Worm (Caenorhabditis elegans): ENCODE results near the gene T28A11.20.

The T28A11.20 gene

DNA sequence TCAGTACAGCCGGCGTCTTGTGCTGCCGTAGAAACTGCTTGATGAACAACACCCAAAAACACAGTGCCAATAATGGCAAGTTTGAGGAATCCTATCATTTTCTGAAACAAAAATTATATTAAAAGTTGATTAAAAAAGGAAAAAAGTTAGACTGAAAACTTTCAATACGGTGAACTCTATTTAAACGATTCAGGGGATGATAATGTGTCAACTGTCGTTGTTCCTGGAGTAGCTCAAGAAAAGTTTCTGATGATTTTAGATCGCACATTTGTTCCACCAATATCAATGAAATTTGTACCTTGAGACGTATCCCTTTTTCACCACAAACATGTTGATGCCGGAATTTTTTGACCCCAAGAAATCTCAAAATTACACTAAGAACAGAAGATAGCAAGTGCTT is 5.1 kb downstream of the T28A11.20 start, which contains the start of gene T28A11.18:
T28A11.18 (minus strand) TSS at position 101 of the 400 bp plus-strand sequence.
- TF ChIP-seq F13C5.2 (tag; optimal IDR thresholded peaks at IDR 0.05): no peak
- TF ChIP-seq hmg-4 (GFP tag; optimal IDR thresholded peaks at IDR 0.05): no peak
- no peak for TF ChIP-seq hmbx-1 (tag; optimal IDR thresholded peaks at IDR 0.05)

- TF ChIP-seq hnd-1 (tag; optimal IDR thresholded peaks at IDR 0.05) (no peak), scrt-1 (GFP tag; IDR thresholded peaks at IDR 0.05) (no peak), hmg-4 (GFP tag; optimal IDR thresholded peaks at IDR 0.05) (no peak), tbx-11 (GFP tag; IDR thresholded peaks at IDR 0.05) (no peak), ceh-13 (GFP tag; optimal IDR thresholded peaks at IDR 0.05) (no peak), hmbx-1 (tag; optimal IDR thresholded peaks at IDR 0.05) (no peak), ets-7 (tag; optimal IDR thresholded peaks at IDR 0.05) (no peak)
Measured at ce11 chrV:3266189-3266588, 6.9 kb downstream of the T28A11.20 start, which contains the start of gene T28A11.17. T28A11.17 (minus strand) TSS chrV:3266289.

ce11 chrV:3260075-3260474 is 13.0 kb downstream of the T28A11.20 start, which contains the start of gene srbc-5:
srbc-5 (plus strand) TSS chrV:3260375.
- TF ChIP-seq scrt-1 (GFP tag; IDR thresholded peaks at IDR 0.05) (no peak), B0310.2 (tag; optimal IDR thresholded peaks at IDR 0.05) (no peak), tbx-37 (GFP tag; conservative IDR thresholded peaks at IDR 0.05) (no peak), hmg-4 (GFP tag; optimal IDR thresholded peaks at IDR 0.05) (no peak), ama-1 (optimal IDR thresholded peaks at IDR 0.05) (no peak), aly-1 (tag; optimal IDR thresholded peaks at IDR 0.05) (no peak), tbx-11 (GFP tag; IDR thresholded peaks at IDR 0.05) (no peak), ceh-13 (GFP tag; optimal IDR thresholded peaks at IDR 0.05) (no peak), flt-1 (GFP tag; IDR thresholded peaks at IDR 0.05) (no peak), F13C5.2 (tag; optimal IDR thresholded peaks at IDR 0.05) (no peak), hnd-1 (tag; optimal IDR thresholded peaks at IDR 0.05) (no peak), ets-7 (tag; optimal IDR thresholded peaks at IDR 0.05) (no peak), tra-4 (tag; optimal IDR thresholded peaks at IDR 0.05) (no peak)

ce11 chrV:3259168-3259622 is 13.9 kb downstream of the T28A11.20 start, which contains the start of gene T28A11.16:
T28A11.16 (minus strand) TSS chrV:3259218.
- TF ChIP-seq tbx-11 (GFP tag; IDR thresholded peaks at IDR 0.05) (no peak), tra-4 (tag; optimal IDR thresholded peaks at IDR 0.05) (no peak), flt-1 (GFP tag; IDR thresholded peaks at IDR 0.05) (no peak), hmbx-1 (tag; optimal IDR thresholded peaks at IDR 0.05) (no peak), F13C5.2 (tag; optimal IDR thresholded peaks at IDR 0.05) (no peak), hmg-4 (GFP tag; optimal IDR thresholded peaks at IDR 0.05) (no peak), scrt-1 (GFP tag; IDR thresholded peaks at IDR 0.05) (no peak), aly-1 (tag; optimal IDR thresholded peaks at IDR 0.05) (no peak), ama-1 (optimal IDR thresholded peaks at IDR 0.05) (no peak), pes-1 (GFP tag; IDR thresholded peaks at IDR 0.05) (no peak), ceh-13 (GFP tag; optimal IDR thresholded peaks at IDR 0.05) (no peak), ceh-36 (tag; optimal IDR thresholded peaks at IDR 0.05) (no peak), B0310.2 (tag; optimal IDR thresholded peaks at IDR 0.05) (no peak), sea-1 (GFP tag; conservative IDR thresholded peaks at IDR 0.05) (no peak), hnd-1 (tag; optimal IDR thresholded peaks at IDR 0.05) (no peak)

ce11 chrV:3257277-3257676 is 15.8 kb downstream of the T28A11.20 start, which contains the start of gene T28A11.22:
T28A11.22 (plus strand) TSS chrV:3257577.
- no peak for TF ChIP-seq tbx-37 (GFP tag; conservative IDR thresholded peaks at IDR 0.05)
- no peak for TF ChIP-seq ets-7 (tag; optimal IDR thresholded peaks at IDR 0.05)
- TF ChIP-seq ceh-36 (tag; optimal IDR thresholded peaks at IDR 0.05): no peak
- TF ChIP-seq hmg-4 (GFP tag; optimal IDR thresholded peaks at IDR 0.05): no peak
- no peak for TF ChIP-seq tra-4 (tag; optimal IDR thresholded peaks at IDR 0.05)
- no peak for TF ChIP-seq ceh-13 (GFP tag; optimal IDR thresholded peaks at IDR 0.05)
- no peak for TF ChIP-seq F13C5.2 (tag; optimal IDR thresholded peaks at IDR 0.05)
- TF ChIP-seq aly-1 (tag; optimal IDR thresholded peaks at IDR 0.05): no peak
- TF ChIP-seq pes-1 (GFP tag; IDR thresholded peaks at IDR 0.05): no peak
- TF ChIP-seq tbx-11 (GFP tag; IDR thresholded peaks at IDR 0.05): no peak
- TF ChIP-seq flt-1 (GFP tag; IDR thresholded peaks at IDR 0.05): no peak
- TF ChIP-seq scrt-1 (GFP tag; IDR thresholded peaks at IDR 0.05): no peak
- TF ChIP-seq sea-1 (GFP tag; conservative IDR thresholded peaks at IDR 0.05): no peak
- TF ChIP-seq B0310.2 (tag; optimal IDR thresholded peaks at IDR 0.05): no peak
- no peak for TF ChIP-seq ama-1 (optimal IDR thresholded peaks at IDR 0.05)
- no peak for TF ChIP-seq hnd-1 (tag; optimal IDR thresholded peaks at IDR 0.05)
- TF ChIP-seq hmbx-1 (tag; optimal IDR thresholded peaks at IDR 0.05): no peak

- TF ChIP-seq ets-7 (tag; optimal IDR thresholded peaks at IDR 0.05) (no peak), aly-1 (tag; optimal IDR thresholded peaks at IDR 0.05) (no peak), tbx-37 (GFP tag; conservative IDR thresholded peaks at IDR 0.05) (no peak), hnd-1 (tag; optimal IDR thresholded peaks at IDR 0.05) (no peak), flt-1 (GFP tag; IDR thresholded peaks at IDR 0.05) (no peak), hmg-4 (GFP tag; optimal IDR thresholded peaks at IDR 0.05) (no peak), sea-1 (GFP tag; conservative IDR thresholded peaks at IDR 0.05) (no peak), scrt-1 (GFP tag; IDR thresholded peaks at IDR 0.05) (no peak), tbx-11 (GFP tag; IDR thresholded peaks at IDR 0.05) (no peak)
Measured at ce11 chrV:3256809-3257208, 16.2 kb downstream of the T28A11.20 start.

ce11 chrV:3256051-3256450 is 17.0 kb downstream of the T28A11.20 start, which contains the start of gene srt-63:
srt-63 (minus strand) TSS chrV:3256151.
- no peak for TF ChIP-seq tra-4 (tag; optimal IDR thresholded peaks at IDR 0.05)
- no peak for TF ChIP-seq tbx-11 (GFP tag; IDR thresholded peaks at IDR 0.05)
- TF ChIP-seq F13C5.2 (tag; optimal IDR thresholded peaks at IDR 0.05): no peak
- TF ChIP-seq scrt-1 (GFP tag; IDR thresholded peaks at IDR 0.05): no peak
- TF ChIP-seq sea-1 (GFP tag; conservative IDR thresholded peaks at IDR 0.05): no peak
- no peak for TF ChIP-seq flt-1 (GFP tag; IDR thresholded peaks at IDR 0.05)
- no peak for TF ChIP-seq tbx-37 (GFP tag; conservative IDR thresholded peaks at IDR 0.05)
- TF ChIP-seq hmg-4 (GFP tag; optimal IDR thresholded peaks at IDR 0.05): no peak
- TF ChIP-seq ets-7 (tag; optimal IDR thresholded peaks at IDR 0.05): no peak
- TF ChIP-seq aly-1 (tag; optimal IDR thresholded peaks at IDR 0.05): no peak
- no peak for TF ChIP-seq hnd-1 (tag; optimal IDR thresholded peaks at IDR 0.05)
- no peak for TF ChIP-seq B0310.2 (tag; optimal IDR thresholded peaks at IDR 0.05)
- no peak for TF ChIP-seq pes-1 (GFP tag; IDR thresholded peaks at IDR 0.05)
- no peak for TF ChIP-seq ama-1 (optimal IDR thresholded peaks at IDR 0.05)
- no peak for TF ChIP-seq ceh-36 (tag; optimal IDR thresholded peaks at IDR 0.05)
- TF ChIP-seq ceh-13 (GFP tag; optimal IDR thresholded peaks at IDR 0.05): no peak
- no peak for TF ChIP-seq hmbx-1 (tag; optimal IDR thresholded peaks at IDR 0.05)

Data from whole organism, early embryonic.